Fruit fly (Drosophila melanogaster): ENCODE data around the gene BobA.

The BobA gene

DNA sequence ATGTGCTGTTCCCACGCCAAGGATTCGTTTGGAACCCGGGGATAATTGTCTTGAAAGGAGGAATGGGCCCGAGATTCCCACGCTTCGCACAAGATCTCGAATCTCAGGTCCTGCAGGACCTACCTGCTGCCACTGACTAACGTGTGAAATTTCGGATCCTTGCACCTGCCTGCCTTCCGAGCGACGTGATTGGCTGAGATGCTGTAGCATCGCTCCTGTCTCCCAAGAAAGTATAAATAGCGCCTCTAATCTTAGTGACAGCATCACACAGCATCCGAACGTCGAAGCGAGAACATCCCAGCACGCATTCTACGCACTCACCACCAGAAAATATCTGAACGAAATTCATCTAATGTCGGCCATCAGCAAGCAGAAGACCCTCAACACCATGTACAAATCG is 29.0 kb upstream of the BobA start:
- TF ChIP-seq vri (GFP tag; optimal IDR thresholded peaks at IDR 0.05) (no peak), Sox102F (GFP tag; optimal IDR thresholded peaks at IDR 0.05) (no peak), Met (GFP tag; optimal IDR thresholded peaks at IDR 0.05) (no peak), salr (GFP tag; optimal IDR thresholded peaks at IDR 0.05) (no peak), CG6276 (GFP tag; optimal IDR thresholded peaks at IDR 0.05) (no peak), net (GFP tag; optimal IDR thresholded peaks at IDR 0.05) (no peak), Blimp-1 (GFP tag; optimal IDR thresholded peaks at IDR 0.05) (no peak), eg (GFP tag; IDR thresholded peaks at IDR 0.05) (no peak), CG6792 (GFP tag; optimal IDR thresholded peaks at IDR 0.05) (no peak), CG11902 (GFP tag; optimal IDR thresholded peaks at IDR 0.05) (no peak), Hr4 (GFP tag; optimal IDR thresholded peaks at IDR 0.05) (no peak)

DNA sequence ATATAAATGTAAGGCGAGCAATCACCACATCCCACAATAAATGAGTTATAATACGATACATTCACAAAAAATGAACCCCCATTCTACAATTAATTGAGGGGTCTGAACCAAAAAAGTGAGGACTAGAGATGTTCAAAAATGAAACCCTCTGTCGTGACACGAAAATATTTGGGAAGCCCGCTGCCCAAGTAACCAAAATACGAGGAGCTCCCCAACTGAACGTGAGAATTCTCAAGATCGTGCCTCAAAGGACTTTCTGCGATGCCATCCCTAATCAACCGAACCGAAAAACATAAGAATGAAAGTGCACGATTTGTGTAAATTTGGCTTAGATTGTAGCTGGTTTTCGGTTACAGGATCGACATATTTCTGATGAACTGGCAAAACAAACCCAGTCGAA is 28.6 kb upstream of the BobA start, which contains the start of gene Ocho:
Ocho (plus strand) TSS at position 336 of the 400 bp plus-strand sequence.
- no peak for TF ChIP-seq CG16779 (tag; optimal IDR thresholded peaks at IDR 0.05)
- TF ChIP-seq net (GFP tag; optimal IDR thresholded peaks at IDR 0.05): no peak
- peak; percentile 3 for TF ChIP-seq CG31627 (GFP tag; optimal IDR thresholded peaks at IDR 0.05)
- peak; percentile 42 for TF ChIP-seq Eip78C (GFP tag)
- no peak for TF ChIP-seq CG6163 (GFP tag; IDR thresholded peaks at IDR 0.05)
- peak; percentile 11 for TF ChIP-seq esn (GFP tag; optimal IDR thresholded peaks at IDR 0.05)

dm6 chr3L:14973251-14973625 is 27.3 kb upstream of the BobA start:
- TF ChIP-seq CG3032 (tag; optimal IDR thresholded peaks at IDR 0.05): no peak
- peak; percentile 11 for TF ChIP-seq CG3919 (GFP tag; optimal IDR thresholded peaks at IDR 0.05)
- peak; percentile 48; the same call in 1 of the 3 replicates for TF ChIP-seq CG6163 (GFP tag; IDR thresholded peaks at IDR 0.05)
- TF ChIP-seq Eip78C (GFP tag): peak; percentile 65
- TF ChIP-seq CG10631 (GFP tag; optimal IDR thresholded peaks at IDR 0.05): peak; percentile 0
- peak; percentile 39 for TF ChIP-seq CG1621 (tag; optimal IDR thresholded peaks at IDR 0.05)
- no peak for TF ChIP-seq Sox14 (GFP tag; optimal IDR thresholded peaks at IDR 0.05)
- TF ChIP-seq Ets96B (tag; optimal IDR thresholded peaks at IDR 0.05): no peak
- TF ChIP-seq CG6792 (GFP tag; optimal IDR thresholded peaks at IDR 0.05): no peak
- no peak for TF ChIP-seq CG8319 (GFP tag; optimal IDR thresholded peaks at IDR 0.05)
- TF ChIP-seq Met (GFP tag; optimal IDR thresholded peaks at IDR 0.05): no peak
- TF ChIP-seq dac (GFP tag; optimal IDR thresholded peaks at IDR 0.05): no peak
- peak in 1 of 2 experiments; percentile 4 for TF ChIP-seq ss (GFP tag; optimal IDR thresholded peaks at IDR 0.05)
- peak; percentile 3 for TF ChIP-seq dsx (GFP tag; optimal IDR thresholded peaks at IDR 0.05; ENCODE audit: poor library complexity, severe bottlenecking)
- peak; percentile 10 for TF ChIP-seq Sox102F (GFP tag; optimal IDR thresholded peaks at IDR 0.05)
- TF ChIP-seq pdm3 (GFP tag; optimal IDR thresholded peaks at IDR 0.05): no peak
- no peak for TF ChIP-seq eg (GFP tag; IDR thresholded peaks at IDR 0.05)
- peak; percentile 45 for TF ChIP-seq svp (GFP tag)
- TF ChIP-seq Hr39 (GFP tag; optimal IDR thresholded peaks at IDR 0.05): no peak
- peak; percentile 77 for TF ChIP-seq Blimp-1 (GFP tag; optimal IDR thresholded peaks at IDR 0.05)
- no peak for TF ChIP-seq CG15336 (GFP tag; IDR thresholded peaks at IDR 0.05)
- peak; percentile 47 for TF ChIP-seq Eip93F (GFP tag; optimal IDR thresholded peaks at IDR 0.05)

DNA sequence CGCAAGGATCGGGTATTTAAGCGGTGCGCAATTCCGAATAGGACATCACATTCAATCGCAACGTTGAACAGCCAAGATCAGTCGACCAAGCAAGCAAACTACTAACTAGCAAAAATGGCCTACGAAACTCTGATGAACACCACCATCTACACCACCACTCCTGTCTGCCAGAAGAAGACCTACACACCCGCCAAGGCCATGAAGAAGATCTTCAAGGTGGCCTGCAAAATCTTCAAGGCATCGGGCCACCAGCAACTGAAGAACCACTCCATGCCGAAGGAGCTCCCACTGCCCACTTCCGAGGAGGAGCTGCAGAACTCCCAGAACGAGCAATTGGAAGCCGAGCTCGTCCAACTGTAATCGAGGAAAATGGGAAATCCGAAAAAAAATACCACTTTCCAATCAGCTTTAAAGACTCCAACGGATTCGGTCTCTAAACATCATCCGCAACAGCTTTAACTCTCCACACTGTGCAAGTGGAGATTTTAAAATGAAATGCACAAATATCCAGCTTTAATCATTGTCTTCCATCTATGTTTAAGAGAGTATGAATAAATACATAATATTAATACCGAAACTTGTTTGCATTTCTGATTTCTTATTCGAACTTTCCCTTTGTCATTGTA is 26.8 kb upstream of the BobA start, which contains the start of gene Brd:
Brd (plus strand) TSS at position 43 of the 626 bp plus-strand sequence.
- TF ChIP-seq CG6163 (GFP tag; IDR thresholded peaks at IDR 0.05): 0 out of 3 replicates have a peak, but pooled peaks have one; percentile 6
- no peak for TF ChIP-seq CG8632 (GFP tag; optimal IDR thresholded peaks at IDR 0.05)
- TF ChIP-seq CG3032 (tag; optimal IDR thresholded peaks at IDR 0.05): no peak
- TF ChIP-seq ss (GFP tag; optimal IDR thresholded peaks at IDR 0.05): no peak
- no peak for TF ChIP-seq CG4318 (GFP tag; optimal IDR thresholded peaks at IDR 0.05)
- TF ChIP-seq CG6854 (GFP tag; optimal IDR thresholded peaks at IDR 0.05): no peak
- no peak for TF ChIP-seq Eip75B (GFP tag; optimal IDR thresholded peaks at IDR 0.05)
- no peak for TF ChIP-seq achi (GFP tag; optimal IDR thresholded peaks at IDR 0.05)
- no peak for TF ChIP-seq cyc (GFP tag; optimal IDR thresholded peaks at IDR 0.05)
- no peak for TF ChIP-seq CG16779 (tag; optimal IDR thresholded peaks at IDR 0.05)
- TF ChIP-seq CG15336 (GFP tag; IDR thresholded peaks at IDR 0.05): no peak
- no peak for TF ChIP-seq Gug (GFP tag; IDR thresholded peaks at IDR 0.05)
- TF ChIP-seq svp (GFP tag): peak; percentile 42
- no peak for TF ChIP-seq pdm3 (GFP tag; optimal IDR thresholded peaks at IDR 0.05)
- no peak for TF ChIP-seq Ets96B (tag; optimal IDR thresholded peaks at IDR 0.05)
